Worm (Caenorhabditis elegans) whole organism, L4 larva: Measurements from ENCODE around the gene F58B4.5.

Source experiments
- F10B5.3 ChIP-seq: sonication (generic microtip); optimal IDR thresholded peaks from 2 replicates; lab custom pipeline; 2016; ENCODE audit warnings: mild to moderate bottlenecking, missing genetic modification characterization, missing compliant biosample characterization
- F44E2.7 ChIP-seq: fragments of 200-800 bp; sonication (Bioruptor generic); IDR thresholded peaks from 2 replicates; pipeline ENCODE4 v2.1.2; 2022; ENCODE audit warnings: missing genetic modification characterization, missing compliant biosample characterization
- Y105C5A.15 ChIP-seq: fragments of 200-800 bp; sonication (Bioruptor generic); IDR thresholded peaks from 2 replicates; pipeline ENCODE4 v1.3.6; 2022; ENCODE audit warnings: missing genetic modification characterization, missing compliant biosample characterization
- Y48G9A.11 ChIP-seq: fragments of 200-800 bp; sonication (Bioruptor generic); IDR thresholded peaks from 2 replicates; pipeline ENCODE4 v1.3.6; 2022; ENCODE audit warnings: missing genetic modification reagents, missing genetic modification characterization, missing compliant biosample characterization
- Y5F2A.4 ChIP-seq: fragments of 200-800 bp; sonication (Bioruptor generic); optimal IDR thresholded peaks from 2 replicates; lab custom pipeline; 2018; ENCODE audit warnings: mild to moderate bottlenecking, missing genetic modification characterization, missing compliant biosample characterization
- ZK337.2 ChIP-seq: fragments of 200-800 bp; sonication (Bioruptor generic); IDR thresholded peaks from 2 replicates; pipeline ENCODE4 v1.3.6; 2022; ENCODE audit warnings: missing genetic modification reagents, missing genetic modification characterization, missing compliant biosample characterization
- aha-1 ChIP-seq: fragments of 150-350 bp; peaks from one replicate; lab custom pipeline; 2014; ENCODE audit warnings: missing biosample characterization, missing genetic modification characterization
- aly-2 ChIP-seq: sonication (generic microtip); optimal IDR thresholded peaks from 2 replicates; lab custom pipeline; 2018; ENCODE audit warnings: missing biosample characterization, missing genetic modification characterization
- attf-4 ChIP-seq: sonication (generic microtip); optimal IDR thresholded peaks from 3 replicates; lab custom pipeline; 2017; ENCODE audit warnings: missing biosample characterization, missing genetic modification characterization
- ceh-20 ChIP-seq: fragments of 200-800 bp; sonication (Bioruptor generic); IDR thresholded peaks from 2 replicates; pipeline ENCODE4 v1.3.6; 2022; ENCODE audit warnings: missing genetic modification reagents, missing genetic modification characterization, missing compliant biosample characterization
- ceh-82 ChIP-seq: sonication (generic microtip); optimal IDR thresholded peaks from 2 replicates; lab custom pipeline; 2017; ENCODE audit warnings: missing biosample characterization, missing genetic modification characterization
- ces-1 ChIP-seq: fragments of 150-350 bp; sonication (generic microtip); optimal IDR thresholded peaks from 4 replicates; lab custom pipeline; 2014; ENCODE audit warnings: missing biosample characterization, missing genetic modification reagents, missing genetic modification characterization
- cey-2 ChIP-seq: sonication (generic microtip); optimal IDR thresholded peaks from 3 replicates; lab custom pipeline; 2017; ENCODE audit warnings: missing genetic modification characterization, mild to moderate bottlenecking, missing compliant biosample characterization, antibody characterized with exemption, borderline replicate concordance; ENCODE audit not compliant: insufficient read depth
- ctbp-1 ChIP-seq: fragments of 200-800 bp; sonication (Bioruptor generic); IDR thresholded peaks from 2 replicates; pipeline ENCODE4 v1.3.6; 2022; ENCODE audit warnings: missing genetic modification reagents, missing genetic modification characterization, missing compliant biosample characterization
- daf-12 ChIP-seq: fragments of 150-350 bp; optimal IDR thresholded peaks from 2 replicates; lab custom pipeline; 2014; ENCODE audit warnings: missing biosample characterization, missing genetic modification reagents, missing genetic modification characterization
- daf-8 ChIP-seq: fragments of 200-800 bp; sonication (Bioruptor generic); IDR thresholded peaks from 2 replicates; pipeline ENCODE4 v1.3.6; 2022; ENCODE audit warnings: missing genetic modification characterization, missing compliant biosample characterization
- dmd-6 ChIP-seq: fragments of 200-800 bp; sonication (Bioruptor generic); IDR thresholded peaks from 2 replicates; pipeline ENCODE4 v1.3.6; 2022; ENCODE audit warnings: missing genetic modification reagents, missing genetic modification characterization, missing compliant biosample characterization
- dmd-8 ChIP-seq: fragments of 200-800 bp; sonication (Bioruptor generic); IDR thresholded peaks from 2 replicates; pipeline ENCODE4 v1.3.6; 2022; ENCODE audit warnings: missing genetic modification characterization, missing compliant biosample characterization
- dmd-9 ChIP-seq: fragments of 200-800 bp; sonication (Bioruptor generic); IDR thresholded peaks from 2 replicates; pipeline ENCODE4 v1.3.6; 2022; ENCODE audit warnings: missing genetic modification reagents, missing genetic modification characterization, missing compliant biosample characterization
- egl-27 ChIP-seq: sonication (generic microtip); optimal IDR thresholded peaks from 3 replicates; lab custom pipeline; 2017; ENCODE audit warnings: missing biosample characterization, missing genetic modification reagents, missing genetic modification characterization
- gei-8 ChIP-seq: fragments of 200-800 bp; sonication (Bioruptor generic); optimal IDR thresholded peaks from 2 replicates; lab custom pipeline; 2018; ENCODE audit warnings: mild to moderate bottlenecking, missing genetic modification characterization, missing compliant biosample characterization
- hif-1 ChIP-seq, 2 experiments: sonication (generic microtip); optimal IDR thresholded peaks; 2 replicates each; lab custom pipeline; 2016 to 2017; ENCODE audit warnings: missing compliant biosample characterization in 2 of 2, missing genetic modification characterization in 2 of 2, missing genetic modification reagents in 2 of 2, missing genotype in 2 of 2, mild to moderate bottlenecking in 1 of 2
- hlh-11 ChIP-seq: fragments of 200-800 bp; sonication (Bioruptor generic); optimal IDR thresholded peaks from 2 replicates; lab custom pipeline; 2018; ENCODE audit warnings: mild to moderate bottlenecking, missing genetic modification characterization, missing compliant biosample characterization
- hlh-30 ChIP-seq: sonication (generic microtip); optimal IDR thresholded peaks from 2 replicates; lab custom pipeline; 2017; ENCODE audit warnings: antibody characterized with exemption, mild to moderate bottlenecking, missing genetic modification characterization, missing compliant biosample characterization; ENCODE audit not compliant: insufficient read depth
- lim-7 ChIP-seq: fragments of 200-800 bp; sonication (Bioruptor generic); IDR thresholded peaks from 2 replicates; pipeline ENCODE4 v1.3.6; 2022; ENCODE audit warnings: missing genetic modification characterization, missing compliant biosample characterization
- lin-1 ChIP-seq: fragments of 200-800 bp; sonication (Bioruptor generic); IDR thresholded peaks from 2 replicates; pipeline ENCODE4 v1.3.6; 2022; ENCODE audit warnings: missing genetic modification reagents, missing genetic modification characterization, missing compliant biosample characterization
- lin-29 ChIP-seq: fragments of 200-800 bp; sonication (Bioruptor generic); IDR thresholded peaks from 2 replicates; pipeline ENCODE4 v1.3.6; 2022; ENCODE audit warnings: missing genetic modification reagents, missing genetic modification characterization, missing compliant biosample characterization
- lin-38 ChIP-seq: fragments of 200-800 bp; sonication (Bioruptor generic); IDR thresholded peaks from 2 replicates; pipeline ENCODE4 v1.3.6; 2022; ENCODE audit warnings: missing genetic modification reagents, missing genetic modification characterization, missing compliant biosample characterization
- lsy-2 ChIP-seq, 2 experiments: fragments of 150-350 bp in 1 of 2; sonication (generic microtip) in 1 of 2; optimal IDR thresholded peaks; 2 replicates each; lab custom pipeline; 2014 to 2017; ENCODE audit warnings: missing biosample characterization in 2 of 2, missing genetic modification characterization in 2 of 2
- mdt-29 ChIP-seq: fragments of 200-800 bp; sonication (Bioruptor generic); IDR thresholded peaks from 2 replicates; pipeline ENCODE4 v1.3.6; 2022; ENCODE audit warnings: missing genetic modification reagents, missing genetic modification characterization, missing compliant biosample characterization
- mes-2 ChIP-seq: sonication (generic microtip); optimal IDR thresholded peaks from 2 replicates; lab custom pipeline; 2016; ENCODE audit warnings: missing genotype, mild to moderate bottlenecking, missing genetic modification characterization, missing compliant biosample characterization; ENCODE audit not compliant: poor library complexity, severe bottlenecking
- nhr-111 ChIP-seq: fragments of 200-800 bp; sonication (Bioruptor generic); optimal IDR thresholded peaks from 2 replicates; lab custom pipeline; 2018; ENCODE audit warnings: mild to moderate bottlenecking, missing genetic modification characterization, missing compliant biosample characterization
- nhr-237 ChIP-seq: sonication (generic microtip); optimal IDR thresholded peaks from 2 replicates; lab custom pipeline; 2017; ENCODE audit warnings: missing biosample characterization, missing genetic modification characterization
- nhr-25 ChIP-seq: sonication (generic microtip); optimal IDR thresholded peaks from 2 replicates; lab custom pipeline; 2017; ENCODE audit warnings: missing genetic modification characterization, mild to moderate bottlenecking, missing compliant biosample characterization, antibody characterized with exemption, moderate library complexity, borderline replicate concordance; ENCODE audit not compliant: insufficient read depth
- nhr-28 ChIP-seq: fragments of 150-350 bp; optimal IDR thresholded peaks from 2 replicates; lab custom pipeline; 2014; ENCODE audit warnings: missing biosample characterization, missing genetic modification characterization
- nhr-42 ChIP-seq: fragments of 200-800 bp; sonication (Bioruptor generic); IDR thresholded peaks from 2 replicates; pipeline ENCODE4 v1.3.6; 2022; ENCODE audit warnings: missing genetic modification characterization, missing compliant biosample characterization
- nhr-48 ChIP-seq: sonication (generic microtip); optimal IDR thresholded peaks from 2 replicates; lab custom pipeline; 2016; ENCODE audit warnings: mild to moderate bottlenecking, missing genetic modification characterization, missing compliant biosample characterization
- nhr-77 ChIP-seq: fragments of 150-350 bp; optimal IDR thresholded peaks from 2 replicates; lab custom pipeline; 2014; ENCODE audit warnings: missing biosample characterization, missing genetic modification characterization
- set-16 ChIP-seq: fragments of 200-800 bp; sonication (Bioruptor generic); IDR thresholded peaks from 2 replicates; pipeline ENCODE4 v1.3.6; 2022; ENCODE audit warnings: missing genetic modification reagents, missing genetic modification characterization, missing compliant biosample characterization
- snpc-1.2 ChIP-seq: fragments of 200-800 bp; sonication (Bioruptor generic); IDR thresholded peaks from 2 replicates; pipeline ENCODE4 v1.3.6; 2022; ENCODE audit warnings: missing genetic modification reagents, missing genetic modification characterization, missing compliant biosample characterization
- snpc-4 ChIP-seq: fragments of 150-350 bp; optimal IDR thresholded peaks from 2 replicates; lab custom pipeline; 2014; ENCODE audit warnings: missing biosample characterization, missing genetic modification characterization
- spr-1 ChIP-seq: sonication (generic microtip); optimal IDR thresholded peaks from 2 replicates; lab custom pipeline; 2016; ENCODE audit warnings: mild to moderate bottlenecking, missing genetic modification characterization, missing compliant biosample characterization
- tag-97 ChIP-seq: fragments of 200-800 bp; sonication (Bioruptor generic); IDR thresholded peaks from 2 replicates; pipeline ENCODE4 v1.3.6; 2022; ENCODE audit warnings: missing genetic modification characterization, missing compliant biosample characterization
- tra-1 ChIP-seq: fragments of 200-800 bp; sonication (Bioruptor generic); IDR thresholded peaks from 2 replicates; pipeline ENCODE4 v1.3.6; 2022; ENCODE audit warnings: missing genetic modification reagents, missing genetic modification characterization, missing compliant biosample characterization
- unc-130 ChIP-seq: sonication (generic microtip); optimal IDR thresholded peaks from 2 replicates; lab custom pipeline; 2016; ENCODE audit warnings: missing genetic modification reagents, missing genetic modification characterization, missing compliant biosample characterization
- unc-39 ChIP-seq: sonication (generic microtip); optimal IDR thresholded peaks from 2 replicates; lab custom pipeline; 2017; ENCODE audit warnings: missing biosample characterization, missing genetic modification characterization
- vab-7 ChIP-seq: fragments of 200-800 bp; sonication (Bioruptor generic); IDR thresholded peaks from 2 replicates; pipeline ENCODE4 v1.3.6; 2022; ENCODE audit warnings: missing genetic modification reagents, missing genetic modification characterization, missing compliant biosample characterization
- zag-1 ChIP-seq: fragments of 150-350 bp; optimal IDR thresholded peaks from 2 replicates; lab custom pipeline; 2014; ENCODE audit warnings: missing biosample characterization, missing genetic modification characterization
- zfp-3 ChIP-seq: fragments of 200-800 bp; sonication (Bioruptor generic); conservative IDR thresholded peaks from 2 replicates; pipeline ENCODE4 v1.3.6; 2022; ENCODE audit warnings: missing genetic modification reagents, missing genetic modification characterization, missing compliant biosample characterization
- ztf-11 ChIP-seq: fragments of 150-350 bp; optimal IDR thresholded peaks from 2 replicates; lab custom pipeline; 2014; ENCODE audit warnings: missing biosample characterization, missing genetic modification characterization
- ztf-7 ChIP-seq: fragments of 150-350 bp; optimal IDR thresholded peaks from 2 replicates; lab custom pipeline; 2014; ENCODE audit warnings: missing biosample characterization, missing genetic modification characterization

F58B4.5 gene

ce11 chrV:10890980-10891379 is 41.5 kb upstream of the F58B4.5 start, which contains the start of gene F32D8.12 (continued):
- TF ChIP-seq nhr-111 (GFP tag; lab: Kevin White, UChicago): no peak
- TF ChIP-seq spr-1 (tag; lab: Kevin White, UChicago): no peak
- TF ChIP-seq nhr-25 (tag; lab: Kevin White, UChicago): no peak
- no peak for TF ChIP-seq lin-29 (GFP tag; lab: Robert Waterston, UW)
- no peak for TF ChIP-seq unc-39 (tag; lab: Kevin White, UChicago)
- no peak for TF ChIP-seq aly-2 (tag; lab: Kevin White, UChicago)
- TF ChIP-seq tra-1: no peak
- no peak for TF ChIP-seq vab-7
- no peak for TF ChIP-seq egl-27
- 0 out of 2 replicates have a peak, but pooled peaks have one; percentile 17 for TF ChIP-seq ctbp-1 (GFP tag; lab: Robert Waterston, UW)
- TF ChIP-seq attf-4 (tag; lab: Kevin White, UChicago): no peak
- peak; percentile 22 for TF ChIP-seq nhr-77 (tag; lab: Kevin White, UChicago)
- peak; percentile 58 for TF ChIP-seq dmd-6 (GFP tag; lab: Robert Waterston, UW)
- no peak for TF ChIP-seq zfp-3
- no peak for TF ChIP-seq cey-2 (tag; lab: Kevin White, UChicago)
- TF ChIP-seq ceh-20 (GFP tag; lab: Robert Waterston, UW): no peak
- TF ChIP-seq lin-38: peak; percentile 48; the same call in 1 of the 2 replicates
- peak; percentile 6 for TF ChIP-seq nhr-48
- peak; percentile 39 for TF ChIP-seq hlh-30 (tag; lab: Kevin White, UChicago)
- TF ChIP-seq ceh-82 (tag; lab: Kevin White, UChicago): no peak
- TF ChIP-seq F44E2.7 (GFP tag; lab: Robert Waterston, UW): no peak
- TF ChIP-seq zag-1: no peak
- TF ChIP-seq snpc-4 (tag; lab: Kevin White, UChicago): no peak
- no peak for TF ChIP-seq Y105C5A.15 (GFP tag; lab: Robert Waterston, UW)
- TF ChIP-seq Y48G9A.11: no peak
- no peak for TF ChIP-seq mdt-29 (GFP tag; lab: Robert Waterston, UW)
- TF ChIP-seq daf-8: no peak
- peak in 1 of 2 experiments; percentile 85 for TF ChIP-seq hif-1 (tag; optimal IDR thresholded peaks at IDR 0.05; lab: Kevin White, UChicago)
- peak; percentile 45 for TF ChIP-seq hlh-11 (tag; lab: Kevin White, UChicago)
- TF ChIP-seq ztf-7 (tag; lab: Kevin White, UChicago): no peak
- no peak for TF ChIP-seq ztf-11 (tag; lab: Kevin White, UChicago)
- no peak for TF ChIP-seq ces-1 (GFP tag; lab: Kevin White, UChicago)
- peak; percentile 56 for TF ChIP-seq aha-1 (tag; lab: Kevin White, UChicago)
- no peak for TF ChIP-seq lin-1 (GFP tag; lab: Robert Waterston, UW)
- TF ChIP-seq set-16 (GFP tag; lab: Robert Waterston, UW): no peak
- TF ChIP-seq dmd-9: no peak
- TF ChIP-seq Y5F2A.4 (GFP tag; lab: Kevin White, UChicago): no peak
- TF ChIP-seq mes-2 (tag; lab: Kevin White, UChicago): peak; percentile 59
- no peak for TF ChIP-seq snpc-1.2 (GFP tag; lab: Robert Waterston, UW)
- no peak for TF ChIP-seq F10B5.3 (tag; lab: Kevin White, UChicago)
- TF ChIP-seq unc-130 (GFP tag; lab: Kevin White, UChicago): no peak
- no peak for TF ChIP-seq daf-12 (tag; lab: Kevin White, UChicago)
- TF ChIP-seq nhr-28 (tag; lab: Kevin White, UChicago): peak; percentile 73
- TF ChIP-seq lsy-2 (tag; optimal IDR thresholded peaks at IDR 0.05; lab: Kevin White, UChicago): peak in 1 of 2 experiments; percentile 57
- TF ChIP-seq dmd-8 (GFP tag; lab: Robert Waterston, UW): no peak
- TF ChIP-seq ZK337.2 (GFP tag; lab: Robert Waterston, UW): no peak
- TF ChIP-seq nhr-237: no peak
- no peak for TF ChIP-seq lim-7
- TF ChIP-seq nhr-42: no peak
- no peak for TF ChIP-seq tag-97 (GFP tag; lab: Robert Waterston, UW)
- TF ChIP-seq gei-8 (GFP tag; lab: Kevin White, UChicago): no peak
